Worm (Caenorhabditis elegans): ENCODE data around the gene C28A5.6.

DNA sequence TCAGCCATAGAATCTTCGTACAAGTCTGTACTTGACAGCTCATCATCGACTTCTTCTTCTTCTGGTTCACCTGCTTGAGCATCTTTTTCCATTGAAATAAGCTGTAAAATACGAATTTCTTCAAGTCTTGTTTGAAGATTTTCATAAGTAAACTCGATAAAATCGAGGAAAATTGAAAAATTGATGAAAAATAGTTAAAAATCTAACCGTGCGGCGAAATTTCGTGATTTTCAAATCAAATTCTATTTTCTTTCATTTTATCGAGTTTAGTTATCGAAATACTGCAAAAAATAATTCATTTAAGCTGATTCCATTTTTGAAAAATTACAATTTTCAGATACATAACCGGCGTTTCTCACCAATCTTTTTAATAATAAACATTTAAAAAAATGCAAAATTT lies 14.2 kb downstream of the C28A5.6 start, which contains the start of gene R07E5.11:
- TF ChIP-seq ceh-2 (tag; optimal IDR thresholded peaks at IDR 0.05) = no peak
- no peak for TF ChIP-seq ets-4 (tag; optimal IDR thresholded peaks at IDR 0.05)
- TF ChIP-seq pha-4 (tag; optimal IDR thresholded peaks at IDR 0.05) = no peak
- no peak for TF ChIP-seq unc-42 (tag; optimal IDR thresholded peaks at IDR 0.05)
- TF ChIP-seq unc-86 (tag; optimal IDR thresholded peaks at IDR 0.05) = no peak
- TF ChIP-seq madf-2 (tag; optimal IDR thresholded peaks at IDR 0.05) = no peak
- TF ChIP-seq dve-1 (tag; optimal IDR thresholded peaks at IDR 0.05) = no peak
- TF ChIP-seq rnt-1 (tag; optimal IDR thresholded peaks at IDR 0.05) = no peak
- TF ChIP-seq ama-1 (optimal IDR thresholded peaks at IDR 0.05) = no peak
- TF ChIP-seq unc-3 (GFP tag; conservative IDR thresholded peaks at IDR 0.05) = no peak
- no peak for TF ChIP-seq unc-3 (tag; optimal IDR thresholded peaks at IDR 0.05)
